Fruit fly (Drosophila melanogaster): ENCODE measurements around the gene CG7560.

Gene CG7560

DNA sequence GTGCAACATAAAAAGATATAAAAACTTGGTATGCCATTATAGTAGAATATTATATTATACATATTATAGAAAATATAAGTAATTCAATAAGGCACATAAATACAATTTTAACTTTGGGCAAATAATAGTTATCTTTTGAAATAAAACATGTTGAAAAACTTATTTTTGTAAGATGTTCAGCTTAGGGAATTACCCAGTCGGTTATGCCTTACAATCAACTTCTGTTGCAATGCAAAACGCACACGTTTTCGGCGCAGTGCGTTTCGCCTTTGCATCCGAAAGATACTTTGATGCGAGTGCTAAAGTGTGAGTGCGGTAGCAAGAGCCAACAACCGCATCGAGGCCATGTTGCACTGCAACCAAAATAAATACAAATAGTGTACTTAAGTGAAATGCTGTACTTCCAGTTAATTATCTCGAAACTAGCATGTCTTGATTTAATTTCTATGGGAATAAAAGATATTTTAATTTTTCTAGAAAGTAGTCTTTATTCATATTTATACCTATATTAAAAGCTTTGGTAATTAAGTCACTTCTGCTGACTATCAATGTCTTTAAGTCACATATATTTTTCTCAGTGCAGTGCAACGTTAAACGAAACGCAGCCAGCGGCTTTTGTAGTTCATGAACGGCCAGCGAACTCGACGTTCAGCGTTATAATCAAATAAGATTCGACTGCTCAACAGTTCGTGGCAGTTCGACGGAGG is 22.2 kb downstream of the CG7560 start (continued):
- TF ChIP-seq Bgb (GFP tag; IDR thresholded peaks at IDR 0.05; ENCODE audit: partially characterized antibody): no peak
- no peak for TF ChIP-seq br (optimal IDR thresholded peaks at IDR 0.05)
- TF ChIP-seq h (optimal IDR thresholded peaks at IDR 0.05): no peak
- no peak for TF ChIP-seq chinmo (GFP tag; IDR thresholded peaks at IDR 0.05; ENCODE audit: partially characterized antibody)
- TF ChIP-seq repo (GFP tag; optimal IDR thresholded peaks at IDR 0.05): no peak
- no peak for TF ChIP-seq CG1529 (GFP tag; optimal IDR thresholded peaks at IDR 0.05)
- TF ChIP-seq Adf1 (GFP tag; IDR thresholded peaks at IDR 0.05): no peak
- TF ChIP-seq CG9797 (GFP tag; optimal IDR thresholded peaks at IDR 0.05): no peak
- TF ChIP-seq Fer2 (tag; optimal IDR thresholded peaks at IDR 0.05): no peak
- TF ChIP-seq Med (GFP tag): peak; percentile 60
- peak; percentile 74 for TF ChIP-seq nom (GFP tag; optimal IDR thresholded peaks at IDR 0.05)
- TF ChIP-seq fd96Cb (tag; optimal IDR thresholded peaks at IDR 0.05): peak; percentile 28
- no peak for TF ChIP-seq CG17568 (GFP tag; optimal IDR thresholded peaks at IDR 0.05)
- TF ChIP-seq CG11504 (tag; optimal IDR thresholded peaks at IDR 0.05): peak; percentile 46
- no peak for TF ChIP-seq CG6765 (GFP tag; optimal IDR thresholded peaks at IDR 0.05)
- no peak for TF ChIP-seq Poxn (GFP tag; IDR thresholded peaks at IDR 0.05)
- no peak for TF ChIP-seq HmgD (GFP tag; optimal IDR thresholded peaks at IDR 0.05)
- TF ChIP-seq CG18764 (GFP tag; optimal IDR thresholded peaks at IDR 0.05): no peak
- TF ChIP-seq CG1024 (GFP tag; IDR thresholded peaks at IDR 0.05): 0 out of 2 replicates have a peak, but pooled peaks have one; percentile 10
- no peak for TF ChIP-seq cato (GFP tag; optimal IDR thresholded peaks at IDR 0.05; ENCODE audit: borderline replicate concordance)
- TF ChIP-seq CG12219 (GFP tag; optimal IDR thresholded peaks at IDR 0.05): no peak
- TF ChIP-seq CG1792 (GFP tag; optimal IDR thresholded peaks at IDR 0.05): no peak
- TF ChIP-seq CG6175 (GFP tag; IDR thresholded peaks at IDR 0.05): no peak
- no peak for TF ChIP-seq CG32772 (GFP tag; IDR thresholded peaks at IDR 0.05)
- TF ChIP-seq tio (GFP tag; optimal IDR thresholded peaks at IDR 0.05): no peak
- TF ChIP-seq Gsc (GFP tag; IDR thresholded peaks at IDR 0.05): no peak
- TF ChIP-seq CTCF (GFP tag; optimal IDR thresholded peaks at IDR 0.05): no peak
- no peak for TF ChIP-seq vfl (GFP tag; optimal IDR thresholded peaks at IDR 0.05)
- peak; percentile 56 for TF ChIP-seq CG31441 (GFP tag; IDR thresholded peaks at IDR 0.05)
- TF ChIP-seq hbn (GFP tag; IDR thresholded peaks at IDR 0.05; ENCODE audit: partially characterized antibody): no peak
- no peak for TF ChIP-seq CG11247 (GFP tag; IDR thresholded peaks at IDR 0.05)
- no peak for TF ChIP-seq CG11560 (tag; IDR thresholded peaks at IDR 0.05)
- TF ChIP-seq CG14965 (GFP tag; optimal IDR thresholded peaks at IDR 0.05; ENCODE audit: borderline replicate concordance): no peak
- TF ChIP-seq CG3847 (GFP tag; IDR thresholded peaks at IDR 0.05): no peak
- TF ChIP-seq pzg (GFP tag; optimal IDR thresholded peaks at IDR 0.05): no peak
- TF ChIP-seq luna (GFP tag; optimal IDR thresholded peaks at IDR 0.05): no peak
- peak; percentile 46 for TF ChIP-seq CG18262 (tag; optimal IDR thresholded peaks at IDR 0.05)
- TF ChIP-seq CG10959 (GFP tag; IDR thresholded peaks at IDR 0.05): 0 out of 2 replicates have a peak, but pooled peaks have one; percentile 16
- peak; percentile 29 for TF ChIP-seq CG17829 (tag; optimal IDR thresholded peaks at IDR 0.05)
- no peak for TF ChIP-seq BtbVII (GFP tag; optimal IDR thresholded peaks at IDR 0.05)
- TF ChIP-seq slbo (GFP tag; IDR thresholded peaks at IDR 0.05): no peak
- no peak for TF ChIP-seq CG6654 (GFP tag; optimal IDR thresholded peaks at IDR 0.05)
- no peak for TF ChIP-seq ase (GFP tag; IDR thresholded peaks at IDR 0.05)
- no peak for TF ChIP-seq Hr78 (GFP tag; optimal IDR thresholded peaks at IDR 0.05)
- no peak for TF ChIP-seq CG7928 (GFP tag; optimal IDR thresholded peaks at IDR 0.05)
- no peak for TF ChIP-seq CG10431 (GFP tag; optimal IDR thresholded peaks at IDR 0.05)
- TF ChIP-seq Sry-δ (GFP tag; optimal IDR thresholded peaks at IDR 0.05): no peak
- TF ChIP-seq Chrac-16 (GFP tag; optimal IDR thresholded peaks at IDR 0.05): no peak
- no peak; the same call in 1 of the 2 replicates for TF ChIP-seq sim (GFP tag; IDR thresholded peaks at IDR 0.05)
- TF ChIP-seq Ets65A (GFP tag): no peak
- no peak for TF ChIP-seq CG11696 (GFP tag; IDR thresholded peaks at IDR 0.05)
- TF ChIP-seq sd (tag; optimal IDR thresholded peaks at IDR 0.05): no peak
